Worm (Caenorhabditis elegans): Measurements from ENCODE around the gene sti-1.

DNA sequence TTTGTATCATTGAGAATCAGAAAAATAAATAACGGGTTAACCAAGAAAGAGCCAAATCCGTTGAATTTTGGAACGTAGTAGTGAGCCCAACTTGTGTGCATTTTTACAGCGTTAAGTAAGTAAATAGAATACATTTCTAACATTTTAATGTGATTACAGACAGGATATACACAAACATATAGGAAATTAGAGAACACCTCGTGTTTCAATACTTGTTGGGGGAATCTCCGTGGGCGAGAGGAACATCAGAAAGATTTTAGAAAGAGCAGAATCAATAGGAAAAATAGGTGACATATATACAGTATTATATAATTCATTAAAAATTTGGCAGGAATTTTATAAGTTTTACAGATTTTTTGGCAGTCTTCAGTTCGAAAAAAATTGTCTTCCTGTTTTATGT, 34.5 kb upstream of the sti-1 start, which contains the start of gene srj-24:
- TF ChIP-seq pha-4 (tag; optimal IDR thresholded peaks at IDR 0.05) (no peak), nhr-237 (tag; optimal IDR thresholded peaks at IDR 0.05) (no peak), fos-1 (tag; optimal IDR thresholded peaks at IDR 0.05) (no peak), ama-1 (optimal IDR thresholded peaks at IDR 0.05) (no peak), lin-39 (tag; optimal IDR thresholded peaks at IDR 0.05) (no peak)

Data from whole organism, L3 larva.